Worm (Caenorhabditis elegans) whole organism, L4 larva: Measurements from ENCODE around the gene F19C7.8.

Source experiments
- F10B5.3 ChIP-seq: sonication (generic microtip); optimal IDR thresholded peaks from 2 replicates; lab custom pipeline; 2016; ENCODE audit warnings: mild to moderate bottlenecking, missing genetic modification characterization, missing compliant biosample characterization
- F37D6.2 ChIP-seq: sonication (generic microtip); optimal IDR thresholded peaks from 2 replicates; lab custom pipeline; 2016; ENCODE audit warnings: mild to moderate bottlenecking, missing genetic modification characterization, missing compliant biosample characterization
- T26A8.4 ChIP-seq: fragments of 200-800 bp; sonication (Bioruptor generic); IDR thresholded peaks from 2 replicates; pipeline ENCODE4 v1.3.6; 2022; ENCODE audit warnings: missing genetic modification characterization, missing compliant biosample characterization
- Y48G9A.11 ChIP-seq: fragments of 200-800 bp; sonication (Bioruptor generic); IDR thresholded peaks from 2 replicates; pipeline ENCODE4 v1.3.6; 2022; ENCODE audit warnings: missing genetic modification reagents, missing genetic modification characterization, missing compliant biosample characterization
- Y5F2A.4 ChIP-seq: fragments of 200-800 bp; sonication (Bioruptor generic); optimal IDR thresholded peaks from 2 replicates; lab custom pipeline; 2018; ENCODE audit warnings: mild to moderate bottlenecking, missing genetic modification characterization, missing compliant biosample characterization
- ZK337.2 ChIP-seq: fragments of 200-800 bp; sonication (Bioruptor generic); IDR thresholded peaks from 2 replicates; pipeline ENCODE4 v1.3.6; 2022; ENCODE audit warnings: missing genetic modification reagents, missing genetic modification characterization, missing compliant biosample characterization
- aha-1 ChIP-seq: fragments of 150-350 bp; peaks from one replicate; lab custom pipeline; 2014; ENCODE audit warnings: missing biosample characterization, missing genetic modification characterization
- ama-1 ChIP-seq: fragments of 150-350 bp; optimal IDR thresholded peaks from 2 replicates; lab custom pipeline; 2014; ENCODE audit warnings: inconsistent platforms, mixed read lengths
- ceh-82 ChIP-seq: sonication (generic microtip); optimal IDR thresholded peaks from 2 replicates; lab custom pipeline; 2017; ENCODE audit warnings: missing biosample characterization, missing genetic modification characterization
- ces-1 ChIP-seq: fragments of 150-350 bp; sonication (generic microtip); optimal IDR thresholded peaks from 4 replicates; lab custom pipeline; 2014; ENCODE audit warnings: missing biosample characterization, missing genetic modification reagents, missing genetic modification characterization
- cey-2 ChIP-seq: sonication (generic microtip); optimal IDR thresholded peaks from 3 replicates; lab custom pipeline; 2017; ENCODE audit warnings: missing genetic modification characterization, mild to moderate bottlenecking, missing compliant biosample characterization, antibody characterized with exemption, borderline replicate concordance; ENCODE audit not compliant: insufficient read depth
- ctbp-1 ChIP-seq: fragments of 200-800 bp; sonication (Bioruptor generic); IDR thresholded peaks from 2 replicates; pipeline ENCODE4 v1.3.6; 2022; ENCODE audit warnings: missing genetic modification reagents, missing genetic modification characterization, missing compliant biosample characterization
- daf-16 ChIP-seq, 3 experiments: sonication (generic microtip); optimal IDR thresholded peaks; 2 replicates each; lab custom pipeline; 2016 to 2017; ENCODE audit warnings: missing genetic modification characterization in 3 of 3, missing genetic modification reagents in 3 of 3, mild to moderate bottlenecking in 2 of 3, missing compliant biosample characterization in 2 of 3, missing biosample characterization in 1 of 3, moderate library complexity in 1 of 3
- dpl-1 ChIP-seq: fragments of 150-350 bp; optimal IDR thresholded peaks from 2 replicates; lab custom pipeline; 2014; ENCODE audit warnings: missing biosample characterization, missing genetic modification reagents, missing genetic modification characterization
- duxl-1 ChIP-seq: sonication (generic microtip); optimal IDR thresholded peaks from 2 replicates; lab custom pipeline; 2016; ENCODE audit warnings: mild to moderate bottlenecking, missing genetic modification characterization, moderate library complexity, missing compliant biosample characterization; ENCODE audit not compliant: poor library complexity
- dve-1 ChIP-seq: sonication (generic microtip); optimal IDR thresholded peaks from 2 replicates; lab custom pipeline; 2017; ENCODE audit warnings: antibody characterized with exemption, mild to moderate bottlenecking, missing genetic modification characterization, missing compliant biosample characterization; ENCODE audit not compliant: insufficient read depth
- egl-43 ChIP-seq: fragments of 200-800 bp; sonication (Bioruptor generic); IDR thresholded peaks from 2 replicates; pipeline ENCODE4 v1.3.6; 2022; ENCODE audit warnings: missing genetic modification reagents, missing genetic modification characterization, missing compliant biosample characterization
- hlh-30 ChIP-seq: sonication (generic microtip); optimal IDR thresholded peaks from 2 replicates; lab custom pipeline; 2017; ENCODE audit warnings: antibody characterized with exemption, mild to moderate bottlenecking, missing genetic modification characterization, missing compliant biosample characterization; ENCODE audit not compliant: insufficient read depth
- lsy-2 ChIP-seq, 2 experiments: fragments of 150-350 bp in 1 of 2; sonication (generic microtip) in 1 of 2; optimal IDR thresholded peaks; 2 replicates each; lab custom pipeline; 2014 to 2017; ENCODE audit warnings: missing biosample characterization in 2 of 2, missing genetic modification characterization in 2 of 2
- mdl-1 ChIP-seq, 2 experiments: fragments of 150-350 bp in 1 of 2; sonication (generic microtip) in 1 of 2; optimal IDR thresholded peaks; 2 replicates each; lab custom pipeline; 2014 to 2017; ENCODE audit warnings: missing biosample characterization in 2 of 2, missing genetic modification characterization in 2 of 2
- mep-1 ChIP-seq: fragments of 150-350 bp; sonication (generic microtip); optimal IDR thresholded peaks from 3 replicates; lab custom pipeline; 2014; ENCODE audit warnings: missing biosample characterization, missing genetic modification characterization
- mxl-2 ChIP-seq: fragments of 200-800 bp; sonication (Bioruptor generic); conservative IDR thresholded peaks from 2 replicates; pipeline ENCODE4 v1.3.6; 2022; ENCODE audit warnings: missing genetic modification reagents, missing genetic modification characterization, missing compliant biosample characterization
- nhr-102 ChIP-seq: sonication (generic microtip); optimal IDR thresholded peaks from 2 replicates; lab custom pipeline; 2016; ENCODE audit warnings: mild to moderate bottlenecking, missing genetic modification characterization, moderate library complexity, missing compliant biosample characterization
- nhr-11 ChIP-seq: fragments of 150-350 bp; optimal IDR thresholded peaks from 2 replicates; lab custom pipeline; 2014; ENCODE audit warnings: missing biosample characterization, missing genetic modification characterization
- nhr-25 ChIP-seq: sonication (generic microtip); optimal IDR thresholded peaks from 2 replicates; lab custom pipeline; 2017; ENCODE audit warnings: missing genetic modification characterization, mild to moderate bottlenecking, missing compliant biosample characterization, antibody characterized with exemption, moderate library complexity, borderline replicate concordance; ENCODE audit not compliant: insufficient read depth
- nhr-42 ChIP-seq: fragments of 200-800 bp; sonication (Bioruptor generic); IDR thresholded peaks from 2 replicates; pipeline ENCODE4 v1.3.6; 2022; ENCODE audit warnings: missing genetic modification characterization, missing compliant biosample characterization
- pha-4 ChIP-seq, 2 experiments: fragments of 150-350 bp in 1 of 2; fragments of 200-800 bp in 1 of 2; sonication (Bioruptor generic) in 1 of 2; IDR thresholded peaks in 1 of 2; optimal IDR thresholded peaks in 1 of 2; 2 replicates each; pipeline versions ENCODE4 v1.3.6 to Lab custom; 2014 to 2022; ENCODE audit warnings: missing genetic modification characterization in 2 of 2, missing genetic modification reagents in 2 of 2, missing biosample characterization in 1 of 2, missing compliant biosample characterization in 1 of 2
- sdz-12 ChIP-seq: fragments of 200-800 bp; sonication (Bioruptor generic); optimal IDR thresholded peaks from 2 replicates; lab custom pipeline; 2018; ENCODE audit warnings: mild to moderate bottlenecking, missing genetic modification characterization, missing compliant biosample characterization
- set-16 ChIP-seq: fragments of 200-800 bp; sonication (Bioruptor generic); IDR thresholded peaks from 2 replicates; pipeline ENCODE4 v1.3.6; 2022; ENCODE audit warnings: missing genetic modification reagents, missing genetic modification characterization, missing compliant biosample characterization
- snpc-1.2 ChIP-seq: fragments of 200-800 bp; sonication (Bioruptor generic); IDR thresholded peaks from 2 replicates; pipeline ENCODE4 v1.3.6; 2022; ENCODE audit warnings: missing genetic modification reagents, missing genetic modification characterization, missing compliant biosample characterization
- spr-3 ChIP-seq: fragments of 200-800 bp; sonication (Bioruptor generic); optimal IDR thresholded peaks from 2 replicates; lab custom pipeline; 2018; ENCODE audit warnings: mild to moderate bottlenecking, missing genetic modification characterization, missing compliant biosample characterization
- tag-97 ChIP-seq: fragments of 200-800 bp; sonication (Bioruptor generic); IDR thresholded peaks from 2 replicates; pipeline ENCODE4 v1.3.6; 2022; ENCODE audit warnings: missing genetic modification characterization, missing compliant biosample characterization
- unc-39 ChIP-seq: sonication (generic microtip); optimal IDR thresholded peaks from 2 replicates; lab custom pipeline; 2017; ENCODE audit warnings: missing biosample characterization, missing genetic modification characterization
- unc-62 ChIP-seq, 3 experiments: fragments of 150-350 bp in 1 of 3; sonication (generic microtip); optimal IDR thresholded peaks in 2 of 3; peaks in 1 of 3; 1 replicate in 1 of 3; 2 replicates in 2 of 3; lab custom pipeline; 2014 to 2017; ENCODE audit warnings: missing biosample characterization in 3 of 3, missing genetic modification characterization in 3 of 3, missing genetic modification reagents in 3 of 3, missing genotype in 1 of 3
- zag-1 ChIP-seq: fragments of 150-350 bp; optimal IDR thresholded peaks from 2 replicates; lab custom pipeline; 2014; ENCODE audit warnings: missing biosample characterization, missing genetic modification characterization
- zip-2 ChIP-seq: fragments of 150-350 bp; optimal IDR thresholded peaks from 2 replicates; lab custom pipeline; 2014; ENCODE audit warnings: missing biosample characterization, missing genetic modification characterization

F19C7.8 gene

DNA sequence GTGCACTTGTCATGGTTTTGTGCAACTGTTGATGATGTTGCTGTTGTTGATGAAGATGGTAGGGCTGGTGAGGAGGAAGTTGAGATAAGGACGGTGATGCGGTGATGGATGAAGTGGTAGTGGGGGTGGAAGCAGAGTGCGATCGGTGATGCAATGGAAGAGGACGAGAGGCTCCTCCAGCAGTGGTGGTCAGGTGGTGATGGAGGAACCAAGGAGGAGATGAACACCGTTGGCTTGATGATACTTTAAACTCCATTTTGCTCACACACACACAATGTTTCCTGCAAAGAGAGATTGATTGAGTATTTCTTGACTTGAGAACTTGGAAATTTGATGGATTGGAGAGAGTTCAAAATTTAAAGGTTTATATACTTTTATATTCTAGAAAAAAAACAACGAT lies at the start of gene F19C7.8:
TSS of gene F19C7.8 (minus strand) at position 256 of the 400 bp plus-strand sequence.
- TF ChIP-seq egl-43 (GFP tag; lab: Robert Waterston, UW) (no peak), lsy-2 (tag; optimal IDR thresholded peaks at IDR 0.05; lab: Kevin White, UChicago) (no peak), nhr-11 (tag; lab: Kevin White, UChicago) (peak; percentile 29), unc-39 (tag; lab: Kevin White, UChicago) (no peak), tag-97 (no peak), snpc-1.2 (GFP tag; lab: Robert Waterston, UW) (no peak), ceh-82 (no peak), ces-1 (GFP tag; lab: Kevin White, UChicago) (no peak), nhr-102 (tag; lab: Kevin White, UChicago) (no peak), ZK337.2 (GFP tag; lab: Robert Waterston, UW) (peak; percentile 53; the same call in 1 of the 2 replicates), ctbp-1 (no peak), unc-62 (GFP tag; optimal IDR thresholded peaks at IDR 0.05 in 1 of 2; lab: Kevin White, UChicago) (peak in 1 of 2 experiments; percentile 78), unc-62 (tag; optimal IDR thresholded peaks at IDR 0.05; lab: Kevin White, UChicago) (no peak), pha-4 (GFP tag; IDR thresholded peaks at IDR 0.05; lab: Robert Waterston, UW) (no peak), pha-4 (tag; optimal IDR thresholded peaks at IDR 0.05; lab: Kevin White, UChicago) (no peak), F37D6.2 (no peak), T26A8.4 (no peak), daf-16 (GFP tag; optimal IDR thresholded peaks at IDR 0.05; lab: Kevin White, UChicago) (peak in 1 of 2 experiments; percentile 37), daf-16 (tag; optimal IDR thresholded peaks at IDR 0.05; lab: Kevin White, UChicago) (no peak), F10B5.3 (tag; lab: Kevin White, UChicago) (no peak), nhr-25 (no peak), mep-1 (tag; lab: Kevin White, UChicago) (no peak), ama-1 (no peak), aha-1 (tag; lab: Kevin White, UChicago) (no peak), spr-3 (GFP tag; lab: Kevin White, UChicago) (no peak), mdl-1 (tag; optimal IDR thresholded peaks at IDR 0.05; lab: Kevin White, UChicago) (no peak)

DNA sequence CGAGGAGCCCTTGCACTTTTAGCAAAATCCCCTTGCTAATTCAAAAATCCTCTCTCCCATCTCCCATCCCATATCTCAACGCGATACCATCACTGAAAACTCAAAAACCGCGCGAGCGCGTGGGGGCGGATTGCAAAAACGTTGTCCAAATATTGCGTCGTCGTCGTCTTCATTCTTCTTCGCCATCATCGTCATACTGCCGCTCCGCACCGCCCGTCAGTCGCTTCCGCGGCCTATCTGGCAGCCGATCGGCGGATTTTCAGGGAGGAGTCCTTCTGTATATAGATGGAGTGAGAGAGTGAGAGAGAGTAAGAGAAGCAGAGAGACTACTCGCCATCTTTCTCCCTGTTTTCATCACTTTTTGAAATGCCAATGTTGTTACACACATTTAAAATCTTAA lies 49.0 kb upstream of the F19C7.8 start:
- TF ChIP-seq T26A8.4 (no peak), ZK337.2 (GFP tag; lab: Robert Waterston, UW) (no peak), cey-2 (tag; lab: Kevin White, UChicago) (no peak), dve-1 (no peak), mxl-2 (no peak), Y5F2A.4 (GFP tag; lab: Kevin White, UChicago) (no peak), egl-43 (GFP tag; lab: Robert Waterston, UW) (no peak), sdz-12 (GFP tag; lab: Kevin White, UChicago) (no peak), aha-1 (tag; lab: Kevin White, UChicago) (peak; percentile 69), set-16 (GFP tag; lab: Robert Waterston, UW) (peak; percentile 56; the same call in 1 of the 2 replicates), duxl-1 (tag; lab: Kevin White, UChicago) (no peak), nhr-42 (GFP tag; lab: Robert Waterston, UW) (no peak), unc-62 (GFP tag; optimal IDR thresholded peaks at IDR 0.05 in 1 of 2; lab: Kevin White, UChicago) (no peak), unc-62 (tag; optimal IDR thresholded peaks at IDR 0.05; lab: Kevin White, UChicago) (no peak), zag-1 (tag; lab: Kevin White, UChicago) (no peak), hlh-30 (tag; lab: Kevin White, UChicago) (no peak), Y48G9A.11 (no peak), dpl-1 (GFP tag; lab: Kevin White, UChicago) (no peak)

DNA sequence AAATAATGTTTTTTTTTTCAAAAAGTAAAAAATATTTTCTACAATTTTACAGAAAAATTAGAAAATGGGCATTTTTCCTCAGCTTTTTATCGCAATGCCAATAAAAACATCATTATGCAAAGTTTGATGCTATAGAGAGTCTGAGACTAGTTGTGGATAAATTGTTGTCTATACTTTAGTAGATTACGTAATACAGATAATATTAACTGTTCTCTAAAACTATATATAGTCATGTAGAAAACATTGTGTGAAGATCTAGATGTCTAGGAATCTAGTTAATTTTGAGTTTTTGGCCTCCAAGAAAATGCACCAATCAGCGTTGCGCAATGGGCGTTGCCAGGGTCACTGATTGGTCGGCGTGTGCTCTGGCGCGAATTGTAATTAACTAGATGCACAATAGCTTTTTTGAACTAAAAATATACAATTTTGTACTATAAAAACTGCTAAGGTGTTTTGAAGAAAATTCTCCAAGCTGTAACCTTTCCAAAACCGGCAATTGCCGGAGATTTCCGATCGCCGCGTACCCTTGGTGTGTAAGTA lies 48.5 kb upstream of the F19C7.8 start:
- TF ChIP-seq zip-2 (tag; lab: Kevin White, UChicago): no peak
- TF ChIP-seq unc-62 (GFP tag; optimal IDR thresholded peaks at IDR 0.05 in 1 of 2; lab: Kevin White, UChicago): peak in 1 of 2 experiments; percentile 65
- no peak for TF ChIP-seq unc-62 (tag; optimal IDR thresholded peaks at IDR 0.05; lab: Kevin White, UChicago)
